Worm (Caenorhabditis elegans) whole organism, L2 larva: ENCODE measurements around the gene T07A9.14.

Experiments
- F13H6.1 ChIP-seq: sonication (generic microtip); optimal IDR thresholded peaks from 2 replicates; lab custom pipeline; 2016; ENCODE audit warnings: missing genetic modification characterization, missing compliant biosample characterization
- R02D3.7 ChIP-seq: fragments of 150-350 bp; optimal IDR thresholded peaks from 2 replicates; lab custom pipeline; 2014; ENCODE audit warnings: missing biosample characterization, missing genetic modification characterization
- alr-1 ChIP-seq: fragments of 150-350 bp; optimal IDR thresholded peaks from 2 replicates; lab custom pipeline; 2014; ENCODE audit warnings: missing biosample characterization, missing genetic modification characterization
- aly-2 ChIP-seq: fragments of 150-350 bp; optimal IDR thresholded peaks from 2 replicates; lab custom pipeline; 2014; ENCODE audit warnings: missing biosample characterization, missing genetic modification characterization
- ama-1 ChIP-seq: fragments of 150-350 bp; optimal IDR thresholded peaks from 2 replicates; lab custom pipeline; 2018; ENCODE audit warnings: inconsistent platforms
- blmp-1 ChIP-seq: sonication (generic microtip); optimal IDR thresholded peaks from 2 replicates; lab custom pipeline; 2017; ENCODE audit warnings: missing genetic modification characterization, mild to moderate bottlenecking, missing compliant biosample characterization, antibody characterized with exemption, moderate library complexity; ENCODE audit not compliant: insufficient read depth
- ceh-82 ChIP-seq: fragments of 150-350 bp; optimal IDR thresholded peaks from 2 replicates; lab custom pipeline; 2014; ENCODE audit warnings: missing biosample characterization, missing genetic modification characterization
- crh-2 ChIP-seq: sonication (generic microtip); optimal IDR thresholded peaks from 2 replicates; lab custom pipeline; 2017; ENCODE audit warnings: missing biosample characterization, missing genetic modification characterization
- egl-27 ChIP-seq: sonication (generic microtip); optimal IDR thresholded peaks from 3 replicates; lab custom pipeline; 2017; ENCODE audit warnings: missing biosample characterization, missing genetic modification reagents, missing genetic modification characterization
- elt-1 ChIP-seq: fragments of 150-350 bp; optimal IDR thresholded peaks from 2 replicates; lab custom pipeline; 2014; ENCODE audit warnings: missing biosample characterization, missing genetic modification characterization
- elt-3 ChIP-seq: sonication (generic microtip); optimal IDR thresholded peaks from 2 replicates; lab custom pipeline; 2017; ENCODE audit warnings: missing biosample characterization, missing genetic modification characterization
- fos-1 ChIP-seq: fragments of 150-350 bp; optimal IDR thresholded peaks from 2 replicates; lab custom pipeline; 2014; ENCODE audit warnings: missing biosample characterization, missing genetic modification characterization
- gmeb-1 ChIP-seq: fragments of 150-350 bp; optimal IDR thresholded peaks from 2 replicates; lab custom pipeline; 2014; ENCODE audit warnings: missing biosample characterization, missing genetic modification characterization
- lin-11 ChIP-seq: fragments of 150-350 bp; sonication (generic microtip); optimal IDR thresholded peaks from 2 replicates; lab custom pipeline; 2014; ENCODE audit warnings: missing biosample characterization, missing genetic modification characterization, inconsistent platforms, mixed read lengths
- lin-13 ChIP-seq: fragments of 150-350 bp; optimal IDR thresholded peaks from 2 replicates; lab custom pipeline; 2014; ENCODE audit warnings: missing biosample characterization, missing genetic modification reagents, missing genetic modification characterization
- lsy-2 ChIP-seq, 2 experiments: fragments of 150-350 bp in 1 of 2; sonication (generic microtip) in 1 of 2; optimal IDR thresholded peaks; 2 replicates each; lab custom pipeline; 2014 to 2017; ENCODE audit warnings: missing biosample characterization in 2 of 2, missing genetic modification characterization in 2 of 2
- mbf-1 ChIP-seq: sonication (generic microtip); optimal IDR thresholded peaks from 2 replicates; lab custom pipeline; 2017; ENCODE audit warnings: missing biosample characterization, missing genetic modification characterization
- mdl-1 ChIP-seq, 2 experiments: fragments of 150-350 bp in 1 of 2; sonication (generic microtip) in 1 of 2; optimal IDR thresholded peaks; 2 replicates each; lab custom pipeline; 2017; ENCODE audit warnings: missing biosample characterization in 2 of 2, missing genetic modification characterization in 2 of 2
- nhr-12 ChIP-seq: fragments of 150-350 bp; optimal IDR thresholded peaks from 2 replicates; lab custom pipeline; 2014; ENCODE audit warnings: missing biosample characterization, missing genetic modification characterization
- nhr-129 ChIP-seq: fragments of 150-350 bp; optimal IDR thresholded peaks from 2 replicates; lab custom pipeline; 2014; ENCODE audit warnings: missing biosample characterization, missing genetic modification characterization
- nhr-21 ChIP-seq: fragments of 150-350 bp; optimal IDR thresholded peaks from 2 replicates; lab custom pipeline; 2014; ENCODE audit warnings: missing biosample characterization, missing genetic modification characterization
- nhr-25 ChIP-seq: fragments of 150-350 bp; sonication (generic microtip); optimal IDR thresholded peaks from 3 replicates; lab custom pipeline; 2014; ENCODE audit warnings: missing biosample characterization, missing genetic modification characterization
- nhr-6 ChIP-seq: fragments of 150-350 bp; optimal IDR thresholded peaks from 2 replicates; lab custom pipeline; 2014; ENCODE audit warnings: missing biosample characterization, missing genetic modification characterization
- peb-1 ChIP-seq: fragments of 150-350 bp; optimal IDR thresholded peaks from 2 replicates; lab custom pipeline; 2014; ENCODE audit warnings: missing biosample characterization, missing genetic modification characterization
- sem-4 ChIP-seq: fragments of 150-350 bp; optimal IDR thresholded peaks from 2 replicates; lab custom pipeline; 2014; ENCODE audit warnings: missing biosample characterization, missing genetic modification reagents, missing genetic modification characterization
- skn-1 ChIP-seq: sonication (generic microtip); optimal IDR thresholded peaks from 2 replicates; lab custom pipeline; 2017; ENCODE audit warnings: missing biosample characterization, missing genetic modification characterization
- sma-3 ChIP-seq: sonication (generic microtip); optimal IDR thresholded peaks from 2 replicates; lab custom pipeline; 2016; ENCODE audit warnings: missing genetic modification reagents, missing genetic modification characterization, missing compliant biosample characterization
- snpc-4 ChIP-seq: fragments of 150-350 bp; optimal IDR thresholded peaks from 2 replicates; lab custom pipeline; 2014; ENCODE audit warnings: missing biosample characterization, missing genetic modification characterization
- unc-39 ChIP-seq: fragments of 150-350 bp; optimal IDR thresholded peaks from 2 replicates; lab custom pipeline; 2014; ENCODE audit warnings: missing biosample characterization, missing genetic modification characterization
- unc-55 ChIP-seq: fragments of 150-350 bp; sonication (generic microtip); optimal IDR thresholded peaks from 3 replicates; lab custom pipeline; 2014; ENCODE audit warnings: missing biosample characterization, missing genetic modification reagents, missing genetic modification characterization
- unc-62 ChIP-seq: fragments of 150-350 bp; optimal IDR thresholded peaks from 2 replicates; lab custom pipeline; 2014; ENCODE audit warnings: missing biosample characterization, missing genetic modification reagents, missing genetic modification characterization
- ztf-1 ChIP-seq: fragments of 200-800 bp; sonication (Bioruptor generic); conservative IDR thresholded peaks from 2 replicates; pipeline ENCODE4 v1.3.6; 2022; ENCODE audit warnings: missing genetic modification characterization, missing compliant biosample characterization
- ztf-4 ChIP-seq: fragments of 150-350 bp; optimal IDR thresholded peaks from 2 replicates; lab custom pipeline; 2014; ENCODE audit warnings: missing biosample characterization, missing genetic modification characterization

T07A9.14 gene

DNA sequence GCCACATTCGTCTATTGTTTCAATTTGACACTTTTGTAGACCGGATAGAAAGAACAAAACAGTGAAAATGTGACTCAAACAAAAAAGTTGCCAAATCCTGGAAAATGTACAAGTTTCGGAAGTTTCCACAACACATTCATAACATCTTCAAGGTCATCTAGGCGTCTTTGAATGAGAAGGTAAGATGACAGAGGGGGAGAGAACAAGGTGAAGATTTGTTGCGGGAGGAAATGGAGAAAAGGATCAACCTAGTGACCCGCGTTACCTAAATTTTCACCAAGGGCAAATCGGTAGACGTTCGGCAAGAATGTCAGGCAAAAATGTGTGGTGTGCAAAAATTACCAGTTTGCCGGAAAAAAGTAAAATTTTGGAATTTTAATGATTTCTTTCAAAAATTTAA, 8.7 kb upstream of the T07A9.14 start:
- TF ChIP-seq blmp-1 (tag; lab: Kevin White, UChicago) (no peak), ama-1 (lab: Kevin White, UChicago) (no peak), elt-3 (tag; lab: Kevin White, UChicago) (no peak), peb-1 (no peak), unc-39 (tag; lab: Kevin White, UChicago) (no peak), elt-1 (tag; lab: Kevin White, UChicago) (no peak), ceh-82 (tag; lab: Kevin White, UChicago) (no peak), lsy-2 (tag; optimal IDR thresholded peaks at IDR 0.05; lab: Kevin White, UChicago) (no peak), mbf-1 (tag; lab: Kevin White, UChicago) (no peak), ztf-1 (GFP tag; lab: Robert Waterston, UW) (no peak), alr-1 (no peak), unc-62 (no peak), aly-2 (no peak), R02D3.7 (no peak), egl-27 (no peak), crh-2 (tag; lab: Kevin White, UChicago) (no peak), nhr-21 (tag; lab: Kevin White, UChicago) (no peak), nhr-12 (no peak), sma-3 (GFP tag; lab: Kevin White, UChicago) (no peak), skn-1 (no peak)

DNA sequence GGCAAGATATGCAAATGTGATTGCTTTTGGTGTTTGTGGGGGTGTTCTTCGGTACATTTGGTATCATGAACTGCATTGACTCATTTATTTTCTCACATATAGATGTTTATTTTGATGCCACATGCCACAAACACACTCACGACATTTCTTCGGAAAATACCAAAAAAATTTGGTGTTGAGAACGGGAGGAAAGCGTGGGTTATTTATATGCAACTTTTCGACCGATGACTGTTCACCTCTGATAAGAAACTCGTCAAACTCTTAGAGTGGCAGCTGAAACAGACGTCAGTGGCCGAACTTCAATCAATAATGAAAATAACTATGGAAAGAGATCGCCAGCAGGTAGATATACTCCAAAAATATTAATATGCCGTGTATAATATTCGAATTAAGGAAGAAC, 8.1 kb upstream of the T07A9.14 start:
- no peak for TF ChIP-seq snpc-4 (tag; lab: Kevin White, UChicago)
- TF ChIP-seq F13H6.1 (tag; lab: Kevin White, UChicago): no peak
- TF ChIP-seq fos-1 (tag; lab: Kevin White, UChicago): peak; percentile 88

ce11 chrIV:378838-379237, 7.7 kb upstream of the T07A9.14 start:
- no peak for TF ChIP-seq unc-55
- TF ChIP-seq nhr-129 (tag; lab: Kevin White, UChicago): peak; percentile 50
- TF ChIP-seq, all 48 proteins: peak for 1

DNA sequence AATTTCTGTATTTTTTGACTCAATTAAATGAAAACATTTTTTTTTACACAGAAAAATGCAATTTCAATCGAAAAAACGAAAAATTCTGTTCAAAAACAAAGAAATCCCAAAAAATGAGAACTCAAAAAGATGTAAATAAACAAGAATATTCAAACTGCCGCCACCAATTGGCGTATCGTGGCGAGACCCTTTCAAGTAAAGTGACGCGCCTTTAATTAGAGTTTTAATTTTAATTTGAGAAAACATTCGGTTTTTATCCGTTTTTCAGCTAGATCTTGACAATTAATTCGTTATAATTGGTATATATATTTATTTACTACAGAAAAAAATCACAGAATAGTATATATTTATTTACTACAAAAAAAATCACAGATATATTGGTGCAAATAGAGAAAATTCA, 6.9 kb upstream of the T07A9.14 start:
- TF ChIP-seq nhr-25 (tag; lab: Kevin White, UChicago) (no peak), sem-4 (no peak), crh-2 (tag; lab: Kevin White, UChicago) (no peak), nhr-6 (no peak), unc-62 (no peak), nhr-129 (tag; lab: Kevin White, UChicago) (no peak), ceh-82 (tag; lab: Kevin White, UChicago) (no peak), gmeb-1 (no peak), unc-55 (no peak), mbf-1 (tag; lab: Kevin White, UChicago) (no peak)

ce11 chrIV:383135-383731, 3.3 kb upstream of the T07A9.14 start, which contains the start of gene spl-1:
spl-1 (minus strand) TSS chrIV:383185.
- TF ChIP-seq lin-11 (tag; lab: Kevin White, UChicago) (no peak), gmeb-1 (peak; percentile 4), fos-1 (tag; lab: Kevin White, UChicago) (peak; percentile 75), mdl-1 (tag; optimal IDR thresholded peaks at IDR 0.05; lab: Kevin White, UChicago) (no peak), ama-1 (lab: Kevin White, UChicago) (no peak), lin-13 (no peak), mbf-1 (tag; lab: Kevin White, UChicago) (no peak), nhr-6 (no peak), crh-2 (tag; lab: Kevin White, UChicago) (peak; percentile 73), ztf-4 (tag; lab: Kevin White, UChicago) (no peak)
- TF ChIP-seq, all 48 proteins: peak for 3
